Fruit fly (Drosophila melanogaster): ENCODE results near the gene CG42822.

dm6 chr3R:17401289-17401752 lies 12.4 kb upstream of the CG42822 start:
- TF ChIP-seq Sox15 (GFP tag; optimal IDR thresholded peaks at IDR 0.05) (no peak), CG34406 (GFP tag; optimal IDR thresholded peaks at IDR 0.05) (no peak), Smox (GFP tag; optimal IDR thresholded peaks at IDR 0.05) (peak; percentile 57), CG3919 (GFP tag; optimal IDR thresholded peaks at IDR 0.05) (no peak), topi (GFP tag; optimal IDR thresholded peaks at IDR 0.05) (peak; percentile 10), Hr39 (GFP tag; optimal IDR thresholded peaks at IDR 0.05) (peak; percentile 51), CG4318 (GFP tag; optimal IDR thresholded peaks at IDR 0.05) (no peak), achi (GFP tag; optimal IDR thresholded peaks at IDR 0.05) (peak; percentile 28), Gug (GFP tag; IDR thresholded peaks at IDR 0.05) (no peak), Blimp-1 (GFP tag; optimal IDR thresholded peaks at IDR 0.05) (no peak), CG6854 (GFP tag; optimal IDR thresholded peaks at IDR 0.05) (no peak), Ets96B (tag; optimal IDR thresholded peaks at IDR 0.05) (no peak)
